Worm (Caenorhabditis elegans): Measurements from ENCODE around the gene W01D2.1.

Gene W01D2.1

ce11 chrII:14812661-14813060, 2.7 kb upstream of the W01D2.1 start (continued):
- TF ChIP-seq pag-3 (tag; optimal IDR thresholded peaks at IDR 0.05; ENCODE audit: borderline replicate concordance, insufficient read depth) (no peak), grh-1 (GFP tag; IDR thresholded peaks at IDR 0.05) (no peak), tbx-2 (tag; optimal IDR thresholded peaks at IDR 0.05) (no peak), lin-35 (GFP tag; optimal IDR thresholded peaks at IDR 0.05) (peak in 1 of 2 experiments; percentile 3), efl-1 (optimal IDR thresholded peaks at IDR 0.05) (no peak), efl-1 (GFP tag; optimal IDR thresholded peaks at IDR 0.05 in 1 of 2) (peak in 1 of 2 experiments; percentile 93), hlh-17 (GFP tag; optimal IDR thresholded peaks at IDR 0.05; ENCODE audit: borderline replicate concordance) (no peak), snpc-4 (tag; optimal IDR thresholded peaks at IDR 0.05) (no peak), ztf-11 (tag; optimal IDR thresholded peaks at IDR 0.05) (no peak), sptf-1 (tag; optimal IDR thresholded peaks at IDR 0.05) (no peak), jun-1 (tag; optimal IDR thresholded peaks at IDR 0.05) (no peak), mep-1 (tag; optimal IDR thresholded peaks at IDR 0.05) (no peak), lin-13 (GFP tag; optimal IDR thresholded peaks at IDR 0.05) (no peak), nhr-85 (tag) (no peak), zag-1 (tag; optimal IDR thresholded peaks at IDR 0.05) (no peak), fkh-4 (tag; optimal IDR thresholded peaks at IDR 0.05; ENCODE audit: borderline replicate concordance) (no peak), nhr-84 (tag; optimal IDR thresholded peaks at IDR 0.05) (no peak), efl-3 (GFP tag; optimal IDR thresholded peaks at IDR 0.05) (no peak), elt-2 (tag; optimal IDR thresholded peaks at IDR 0.05) (peak; percentile 84), fos-1 (tag; optimal IDR thresholded peaks at IDR 0.05) (no peak), ceh-8 (GFP tag; optimal IDR thresholded peaks at IDR 0.05) (no peak), nhr-237 (tag; optimal IDR thresholded peaks at IDR 0.05) (no peak), swsn-7 (tag; optimal IDR thresholded peaks at IDR 0.05) (no peak)

ce11 chrII:14813106-14813505, 2.2 kb upstream of the W01D2.1 start:
- TF ChIP-seq lin-13 (GFP tag; optimal IDR thresholded peaks at IDR 0.05) (no peak), lsy-2 (tag; optimal IDR thresholded peaks at IDR 0.05) (peak in 1 of 2 experiments; percentile 23)

DNA sequence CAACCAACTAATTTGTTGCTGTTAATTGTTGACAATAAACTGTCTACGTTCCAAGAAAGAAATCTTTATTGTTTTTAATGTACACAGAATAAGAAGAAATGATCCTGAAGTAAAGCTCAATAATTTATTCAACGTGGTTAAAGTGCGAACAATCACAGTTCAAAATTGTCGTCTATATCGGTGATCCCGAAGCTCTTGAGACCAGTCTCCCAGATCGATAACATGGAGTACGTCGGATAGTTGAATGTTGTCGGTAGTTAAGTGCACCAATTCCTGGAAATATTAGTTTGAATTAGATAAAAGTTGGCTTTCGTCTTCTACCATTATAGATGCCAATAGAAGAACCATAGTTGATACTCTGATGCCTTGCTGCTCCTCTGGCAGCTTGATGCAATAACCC, 768 bp downstream of the W01D2.1 start:
- TF ChIP-seq unc-30 (tag; optimal IDR thresholded peaks at IDR 0.05) (no peak), ces-1 (GFP tag; optimal IDR thresholded peaks at IDR 0.05) (no peak), pax-3 (tag; optimal IDR thresholded peaks at IDR 0.05) (no peak), efl-1 (optimal IDR thresholded peaks at IDR 0.05) (no peak), efl-1 (GFP tag; optimal IDR thresholded peaks at IDR 0.05 in 1 of 2) (peak in 1 of 2 experiments; percentile 85), swsn-7 (tag; optimal IDR thresholded peaks at IDR 0.05) (no peak)

DNA sequence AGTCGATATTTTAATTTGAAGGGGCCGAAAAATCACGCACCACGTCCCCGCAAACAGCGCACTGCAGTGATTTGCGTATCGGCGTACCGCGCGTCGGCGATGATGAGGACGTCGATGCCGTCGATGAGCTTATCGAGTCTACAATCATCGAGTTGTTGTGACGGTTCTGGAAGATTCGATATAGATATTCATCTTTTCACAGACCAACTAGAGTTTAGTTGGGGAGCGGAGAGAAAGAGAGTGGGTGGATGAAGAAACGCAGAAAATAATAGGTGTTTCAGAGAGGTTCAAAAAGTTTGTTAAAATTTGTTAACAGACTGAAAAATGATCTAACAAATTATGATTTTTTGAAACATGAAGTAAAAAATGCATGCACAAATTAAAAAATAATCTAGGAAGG, 3.1 kb downstream of the W01D2.1 start, which contains the start of gene nhr-61:
TSS of gene nhr-61 (minus strand) at position 168 of the 400 bp plus-strand sequence.
- peak; percentile 19 for TF ChIP-seq mep-1 (tag; optimal IDR thresholded peaks at IDR 0.05)
- peak; percentile 84 for TF ChIP-seq nhr-85 (tag)
- TF ChIP-seq ces-1 (GFP tag; optimal IDR thresholded peaks at IDR 0.05), result no peak
- no peak for TF ChIP-seq unc-86 (tag; optimal IDR thresholded peaks at IDR 0.05)
- no peak for TF ChIP-seq tlp-1 (tag; optimal IDR thresholded peaks at IDR 0.05)
- TF ChIP-seq nhr-20 (tag; optimal IDR thresholded peaks at IDR 0.05), result peak; percentile 91

- TF ChIP-seq skn-1 (tag; optimal IDR thresholded peaks at IDR 0.05) (no peak), jun-1 (tag; optimal IDR thresholded peaks at IDR 0.05) (no peak), isw-1 (GFP tag; IDR thresholded peaks at IDR 0.05) (no peak), nhr-20 (tag; optimal IDR thresholded peaks at IDR 0.05) (no peak), fkh-4 (tag; optimal IDR thresholded peaks at IDR 0.05; ENCODE audit: borderline replicate concordance) (no peak), nhr-76 (tag; optimal IDR thresholded peaks at IDR 0.05) (no peak), ceh-90 (tag; optimal IDR thresholded peaks at IDR 0.05) (no peak), ceh-88 (GFP tag; IDR thresholded peaks at IDR 0.05) (no peak), nhr-237 (tag; optimal IDR thresholded peaks at IDR 0.05) (no peak), fos-1 (tag; optimal IDR thresholded peaks at IDR 0.05) (no peak), grh-1 (GFP tag; IDR thresholded peaks at IDR 0.05) (no peak), efl-1 (optimal IDR thresholded peaks at IDR 0.05) (no peak), efl-1 (GFP tag; optimal IDR thresholded peaks at IDR 0.05 in 1 of 2) (no peak), tbx-2 (tag; optimal IDR thresholded peaks at IDR 0.05) (no peak)
These were observed 4.1 kb downstream of the W01D2.1 start for ce11 chrII:14819258-14819985.

Data from whole organism, L1 larva.